Worm (Caenorhabditis elegans): Measurements from ENCODE around the gene T27A8.2.

DNA sequence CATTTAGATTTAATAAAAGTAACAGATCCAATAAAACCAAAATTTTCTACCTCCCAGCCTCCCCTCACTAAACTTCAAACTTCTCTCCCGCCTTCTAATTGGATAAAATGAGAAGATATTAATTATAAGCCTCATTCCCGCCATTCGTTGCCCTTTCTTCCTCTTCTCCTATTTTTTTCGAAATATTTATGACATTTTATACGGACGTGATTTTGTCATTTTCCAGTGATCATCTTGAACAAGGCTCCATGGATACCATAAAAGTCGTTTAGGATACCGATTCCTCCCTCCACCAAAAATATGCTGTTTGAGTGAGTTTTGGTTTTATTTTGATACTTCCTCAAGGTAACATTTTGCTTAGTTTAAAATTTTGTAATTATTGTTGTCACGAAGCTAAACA lies 44.7 kb upstream of the T27A8.2 start, which contains the start of gene ZK1073.2:
- TF ChIP-seq lin-11 (tag; optimal IDR thresholded peaks at IDR 0.05) = no peak
- TF ChIP-seq crh-2 (tag; optimal IDR thresholded peaks at IDR 0.05) = no peak
- no peak for TF ChIP-seq zag-1 (tag; optimal IDR thresholded peaks at IDR 0.05)
- TF ChIP-seq unc-62 (GFP tag; optimal IDR thresholded peaks at IDR 0.05) = no peak
- TF ChIP-seq lsy-2 (tag; optimal IDR thresholded peaks at IDR 0.05) = no peak
- no peak for TF ChIP-seq fos-1 (tag; optimal IDR thresholded peaks at IDR 0.05)
- TF ChIP-seq ceh-82 (tag; optimal IDR thresholded peaks at IDR 0.05) = no peak
- TF ChIP-seq nhr-237 (tag; optimal IDR thresholded peaks at IDR 0.05) = no peak
- no peak for TF ChIP-seq dmd-4 (tag; optimal IDR thresholded peaks at IDR 0.05)
